Worm (Caenorhabditis elegans) whole organism, L3 larva: ENCODE data around the gene F17A9.4.

Source experiments
- R02D3.7 ChIP-seq: fragments of 150-350 bp; optimal IDR thresholded peaks from 2 replicates; lab custom pipeline; 2014; ENCODE audit warnings: missing biosample characterization, missing genetic modification characterization
- ZK546.5 ChIP-seq: sonication (generic microtip); optimal IDR thresholded peaks from 2 replicates; lab custom pipeline; 2017; ENCODE audit warnings: missing biosample characterization, missing genetic modification characterization
- aly-2 ChIP-seq: fragments of 150-350 bp; optimal IDR thresholded peaks from 2 replicates; lab custom pipeline; 2014; ENCODE audit warnings: missing biosample characterization, missing genetic modification characterization
- ama-1 ChIP-seq: fragments of 150-350 bp; optimal IDR thresholded peaks from 2 replicates; lab custom pipeline; 2018
- ceh-16 ChIP-seq: sonication (generic microtip); optimal IDR thresholded peaks from 2 replicates; lab custom pipeline; 2017; ENCODE audit warnings: missing biosample characterization, missing genetic modification characterization
- ceh-28 ChIP-seq: fragments of 150-350 bp; optimal IDR thresholded peaks from 2 replicates; lab custom pipeline; 2014; ENCODE audit warnings: missing biosample characterization, missing genetic modification reagents, missing genetic modification characterization
- ceh-82 ChIP-seq: fragments of 150-350 bp; optimal IDR thresholded peaks from 2 replicates; lab custom pipeline; 2014; ENCODE audit warnings: missing biosample characterization, missing genetic modification characterization
- daf-12 ChIP-seq: fragments of 150-350 bp; optimal IDR thresholded peaks from 2 replicates; lab custom pipeline; 2014; ENCODE audit warnings: missing biosample characterization, missing genetic modification reagents, missing genetic modification characterization
- egl-27 ChIP-seq: sonication (generic microtip); optimal IDR thresholded peaks from 4 replicates; lab custom pipeline; 2017; ENCODE audit warnings: missing biosample characterization, missing genetic modification reagents, missing genetic modification characterization
- egl-5 ChIP-seq: fragments of 150-350 bp; optimal IDR thresholded peaks from 2 replicates; lab custom pipeline; 2017; ENCODE audit warnings: missing biosample characterization, missing genetic modification reagents, missing genetic modification characterization, inconsistent platforms
- elt-1 ChIP-seq: fragments of 150-350 bp; optimal IDR thresholded peaks from 2 replicates; lab custom pipeline; 2014; ENCODE audit warnings: missing biosample characterization, missing genetic modification characterization
- elt-2 ChIP-seq: sonication (generic microtip); optimal IDR thresholded peaks from 2 replicates; lab custom pipeline; 2016; ENCODE audit warnings: missing genetic modification reagents, mild to moderate bottlenecking, missing genetic modification characterization, missing compliant biosample characterization
- elt-3 ChIP-seq, 3 experiments: fragments of 150-350 bp in 1 of 3; sonication (generic microtip) in 2 of 3; optimal IDR thresholded peaks; 2 replicates in 2 of 3; 4 replicates in 1 of 3; lab custom pipeline; 2014 to 2017; ENCODE audit warnings: missing biosample characterization in 3 of 3, missing genetic modification characterization in 3 of 3
- fkh-10 ChIP-seq: sonication (generic microtip); optimal IDR thresholded peaks from 2 replicates; lab custom pipeline; 2017; ENCODE audit warnings: missing biosample characterization, missing genetic modification reagents, missing genetic modification characterization
- jun-1 ChIP-seq: fragments of 150-350 bp; optimal IDR thresholded peaks from 2 replicates; lab custom pipeline; 2014; ENCODE audit warnings: missing biosample characterization, missing genetic modification reagents, missing genetic modification characterization
- lin-15B ChIP-seq: fragments of 150-350 bp; optimal IDR thresholded peaks from 2 replicates; lab custom pipeline; 2014; ENCODE audit warnings: missing biosample characterization, missing genetic modification characterization
- lin-39 ChIP-seq: fragments of 150-350 bp; optimal IDR thresholded peaks from 2 replicates; lab custom pipeline; 2018; ENCODE audit warnings: missing biosample characterization, missing genetic modification reagents, missing genetic modification characterization
- lsy-12 ChIP-seq: sonication (generic microtip); optimal IDR thresholded peaks from 2 replicates; lab custom pipeline; 2016; ENCODE audit warnings: mild to moderate bottlenecking, missing genetic modification characterization, missing compliant biosample characterization
- mdl-1 ChIP-seq: fragments of 150-350 bp; optimal IDR thresholded peaks from 2 replicates; lab custom pipeline; 2014; ENCODE audit warnings: missing biosample characterization, missing genetic modification characterization
- mml-1 ChIP-seq: fragments of 150-350 bp; sonication (generic microtip); optimal IDR thresholded peaks from 3 replicates; lab custom pipeline; 2014; ENCODE audit warnings: missing biosample characterization, missing genetic modification characterization
- nfya-1 ChIP-seq: sonication (generic microtip); optimal IDR thresholded peaks from 2 replicates; lab custom pipeline; 2017; ENCODE audit warnings: missing genetic modification characterization, mild to moderate bottlenecking, missing compliant biosample characterization, antibody characterized with exemption, moderate library complexity; ENCODE audit not compliant: insufficient read depth
- nhr-11 ChIP-seq: fragments of 150-350 bp; optimal IDR thresholded peaks from 2 replicates; lab custom pipeline; 2014; ENCODE audit warnings: missing biosample characterization, missing genetic modification characterization
- nhr-23 ChIP-seq: fragments of 150-350 bp; optimal IDR thresholded peaks from 2 replicates; lab custom pipeline; 2014; ENCODE audit warnings: missing biosample characterization, missing genetic modification reagents, missing genetic modification characterization
- nhr-237 ChIP-seq: fragments of 150-350 bp; optimal IDR thresholded peaks from 2 replicates; lab custom pipeline; 2014; ENCODE audit warnings: missing biosample characterization, missing genetic modification characterization
- nhr-25 ChIP-seq: sonication (generic microtip); optimal IDR thresholded peaks from 2 replicates; lab custom pipeline; 2017; ENCODE audit warnings: missing biosample characterization, missing genetic modification characterization
- nhr-28 ChIP-seq: fragments of 150-350 bp; optimal IDR thresholded peaks from 2 replicates; lab custom pipeline; 2014; ENCODE audit warnings: missing biosample characterization, missing genetic modification characterization
- nhr-43 ChIP-seq: sonication (generic microtip); optimal IDR thresholded peaks from 2 replicates; lab custom pipeline; 2016; ENCODE audit warnings: mild to moderate bottlenecking, missing genetic modification characterization, missing compliant biosample characterization; ENCODE audit not compliant: poor library complexity, severe bottlenecking
- nhr-67 ChIP-seq: fragments of 150-350 bp; optimal IDR thresholded peaks from 2 replicates; lab custom pipeline; 2014; ENCODE audit warnings: missing biosample characterization, missing genetic modification characterization
- nhr-76 ChIP-seq: fragments of 150-350 bp; sonication (generic microtip); optimal IDR thresholded peaks from 5 replicates; lab custom pipeline; 2014; ENCODE audit warnings: missing biosample characterization, missing genetic modification characterization
- nhr-77 ChIP-seq: fragments of 150-350 bp; optimal IDR thresholded peaks from 2 replicates; lab custom pipeline; 2014; ENCODE audit warnings: missing biosample characterization, missing genetic modification characterization
- pha-4 ChIP-seq: fragments of 150-350 bp; optimal IDR thresholded peaks from 2 replicates; lab custom pipeline; 2014; ENCODE audit warnings: missing biosample characterization, missing genetic modification reagents, missing genetic modification characterization
- pqm-1 ChIP-seq: fragments of 150-350 bp; optimal IDR thresholded peaks from 2 replicates; lab custom pipeline; 2017; ENCODE audit warnings: missing biosample characterization, missing genetic modification characterization, inconsistent platforms
- skn-1 ChIP-seq: fragments of 150-350 bp; optimal IDR thresholded peaks from 2 replicates; lab custom pipeline; 2014; ENCODE audit warnings: missing biosample characterization, missing genetic modification characterization
- snpc-4 ChIP-seq: fragments of 150-350 bp; optimal IDR thresholded peaks from 2 replicates; lab custom pipeline; 2014; ENCODE audit warnings: missing biosample characterization, missing genetic modification characterization
- tbx-2 ChIP-seq: sonication (generic microtip); optimal IDR thresholded peaks from 2 replicates; lab custom pipeline; 2016; ENCODE audit warnings: mild to moderate bottlenecking, missing genetic modification characterization, missing compliant biosample characterization
- unc-62 ChIP-seq: fragments of 150-350 bp; sonication (generic microtip); optimal IDR thresholded peaks from 4 replicates; lab custom pipeline; 2014; ENCODE audit warnings: missing biosample characterization, missing genetic modification reagents, missing genetic modification characterization
- zag-1 ChIP-seq: fragments of 150-350 bp; optimal IDR thresholded peaks from 2 replicates; lab custom pipeline; 2014; ENCODE audit warnings: missing biosample characterization, missing genetic modification characterization
- ztf-11 ChIP-seq: fragments of 150-350 bp; optimal IDR thresholded peaks from 2 replicates; lab custom pipeline; 2014; ENCODE audit warnings: missing biosample characterization, missing genetic modification characterization
- ztf-4 ChIP-seq: fragments of 150-350 bp; optimal IDR thresholded peaks from 2 replicates; lab custom pipeline; 2014; ENCODE audit warnings: missing biosample characterization, missing genetic modification characterization

Gene F17A9.4

DNA sequence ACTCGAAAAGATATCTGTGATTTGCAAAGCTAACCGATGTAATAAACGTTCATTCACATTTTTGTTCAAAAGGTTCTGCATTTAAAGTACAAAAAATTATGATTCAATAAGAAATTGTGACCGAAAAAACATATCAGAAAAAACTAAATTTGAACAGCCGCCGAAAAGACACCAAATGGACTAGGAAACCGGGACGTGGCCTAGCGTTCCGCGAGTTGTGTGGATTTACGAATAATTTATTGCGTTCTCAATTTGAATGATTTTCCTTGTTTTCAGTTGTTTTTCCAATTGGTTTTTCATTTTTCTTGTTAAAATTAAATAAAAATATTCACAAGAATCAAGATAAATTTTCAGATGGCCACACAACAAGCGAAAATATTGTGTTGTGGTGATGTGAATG, 3.0 kb downstream of the F17A9.4 start, which contains the start of gene cwf-19L1 (continued):
- peak; percentile 25 for TF ChIP-seq ceh-28 (tag; lab: Kevin White, UChicago)
- TF ChIP-seq nhr-43 (tag; lab: Kevin White, UChicago): peak; percentile 54
- peak; percentile 90 for TF ChIP-seq nhr-23 (tag; lab: Kevin White, UChicago)
- no peak for TF ChIP-seq pqm-1 (tag; lab: Kevin White, UChicago)
- TF ChIP-seq pha-4 (tag; lab: Kevin White, UChicago): peak; percentile 64
- TF ChIP-seq lsy-12 (tag; lab: Kevin White, UChicago): peak; percentile 16

DNA sequence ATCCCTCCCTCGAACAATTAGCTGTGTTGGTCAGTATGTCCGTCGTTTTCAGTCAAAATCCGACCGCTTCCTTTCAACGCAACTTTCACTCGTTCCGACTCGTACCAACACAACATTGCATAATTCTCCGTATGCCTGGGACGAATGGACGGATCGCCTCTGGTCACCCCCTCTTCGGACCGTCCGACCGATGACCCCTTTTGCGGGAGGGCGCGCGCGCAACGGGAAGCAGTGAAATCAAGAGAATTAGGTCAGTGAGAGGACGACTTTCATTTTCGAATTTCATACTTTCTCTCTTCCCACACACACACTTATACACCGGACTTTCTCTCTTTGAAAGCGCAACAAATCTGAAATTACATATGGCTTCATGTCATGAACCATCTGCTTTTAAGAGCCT, 5.1 kb downstream of the F17A9.4 start, which contains the start of gene atf-8:
Gene atf-8, plus strand, starts transcription at position 234 of the 400 bp plus-strand sequence.
- TF ChIP-seq nhr-28 (tag; lab: Kevin White, UChicago) (no peak), nhr-25 (tag; lab: Kevin White, UChicago) (peak; percentile 10), ama-1 (lab: Kevin White, UChicago) (no peak), nhr-23 (tag; lab: Kevin White, UChicago) (peak; percentile 74)

DNA sequence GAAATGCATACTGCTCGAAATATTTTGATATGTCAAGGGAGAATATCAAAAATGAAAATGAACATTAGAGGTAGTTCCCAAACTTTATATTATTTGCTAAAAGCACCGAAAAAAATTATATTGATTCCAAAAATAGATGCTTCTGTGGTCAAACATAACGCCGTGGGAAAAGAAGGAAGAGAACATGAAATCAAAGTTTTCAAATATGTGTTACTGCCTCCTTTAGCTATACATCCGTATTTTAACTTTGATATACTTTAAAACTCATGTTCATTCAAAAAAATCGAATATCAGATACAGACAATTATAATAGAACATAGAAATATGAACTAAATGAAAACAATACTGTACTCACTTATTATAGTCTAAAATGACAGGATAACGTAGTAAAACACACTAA, 7.0 kb downstream of the F17A9.4 start, which contains the start of gene Y38A10A.11:
Gene Y38A10A.11, minus strand, starts transcription at position 101 of the 400 bp plus-strand sequence.
- no peak for TF ChIP-seq nhr-23 (tag; lab: Kevin White, UChicago)

DNA sequence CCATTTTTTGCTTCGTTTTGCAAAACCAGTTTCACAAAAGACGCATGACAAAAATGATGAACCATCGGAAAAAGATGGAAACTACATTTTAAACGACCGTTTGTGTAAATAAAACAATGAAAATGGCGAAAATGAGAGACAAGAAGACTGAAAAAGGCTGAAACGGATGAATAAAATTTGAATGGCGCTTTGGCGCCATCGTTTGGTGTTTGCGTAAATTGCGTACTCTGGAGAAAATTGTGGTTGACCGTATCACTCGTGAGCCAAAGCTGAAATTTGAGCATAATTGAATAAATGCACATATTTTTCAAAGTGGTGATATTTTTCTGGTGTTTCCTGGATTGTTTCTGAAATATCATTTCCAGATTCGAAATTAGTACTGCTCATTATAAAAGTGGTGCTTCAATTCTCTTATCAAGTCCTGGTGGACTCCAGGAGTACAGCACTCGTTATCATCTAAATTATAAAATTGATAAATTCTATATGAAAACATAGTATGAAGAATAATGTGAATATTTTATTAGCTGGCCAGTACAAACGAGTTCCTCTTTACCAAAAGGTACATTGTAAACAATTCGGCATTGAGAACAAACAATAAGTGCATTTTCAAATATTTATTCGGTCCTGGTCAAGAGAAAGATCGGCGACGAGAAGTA, 9.1 kb downstream of the F17A9.4 start:
- TF ChIP-seq egl-5 (tag; lab: Kevin White, UChicago) (peak; percentile 23), nhr-23 (tag; lab: Kevin White, UChicago) (peak; percentile 2), pha-4 (tag; lab: Kevin White, UChicago) (peak; percentile 80), elt-2 (tag; lab: Kevin White, UChicago) (peak; percentile 70), aly-2 (tag; lab: Kevin White, UChicago) (no peak), nhr-237 (tag; lab: Kevin White, UChicago) (no peak), fkh-10 (GFP tag; lab: Kevin White, UChicago) (no peak), nfya-1 (tag; lab: Kevin White, UChicago) (peak; percentile 21)

DNA sequence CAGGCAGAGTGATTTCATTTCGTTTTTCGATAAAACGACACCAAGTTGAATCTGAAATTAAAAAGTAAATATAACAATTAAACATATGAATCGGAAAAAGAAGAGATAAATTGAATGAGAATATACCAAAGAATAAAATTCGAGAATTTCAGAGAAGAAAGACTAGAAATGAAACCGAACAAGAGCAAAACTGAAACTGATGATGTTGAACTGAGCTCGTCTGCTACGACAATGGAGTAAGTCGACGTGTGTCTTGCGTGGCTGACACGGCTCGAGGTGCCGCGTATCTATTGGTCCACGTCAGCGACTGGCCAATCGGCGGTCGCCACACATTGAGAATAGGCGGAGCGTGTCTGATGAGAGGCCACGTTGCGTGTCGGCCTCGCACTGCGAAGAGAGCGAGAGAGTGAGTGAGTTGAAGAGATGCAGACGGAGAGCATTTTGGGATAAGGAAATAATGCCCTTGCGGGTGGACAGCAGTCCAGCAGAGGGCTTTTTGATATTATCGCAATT, 9.9 kb downstream of the F17A9.4 start, which contains the start of gene crt-1:
Gene crt-1, minus strand, starts transcription at position 51 of the 513 bp plus-strand sequence.
- TF ChIP-seq jun-1 (tag; lab: Kevin White, UChicago): peak; percentile 87
- TF ChIP-seq skn-1 (tag; lab: Kevin White, UChicago): peak; percentile 79
- TF ChIP-seq nhr-11 (tag; lab: Kevin White, UChicago): peak; percentile 44
- no peak for TF ChIP-seq mml-1 (tag; lab: Kevin White, UChicago)
- peak; percentile 97 for TF ChIP-seq lin-15B (tag; lab: Kevin White, UChicago)
- TF ChIP-seq elt-2 (tag; lab: Kevin White, UChicago): peak; percentile 93
- TF ChIP-seq elt-1 (tag; lab: Kevin White, UChicago): peak; percentile 65
- TF ChIP-seq elt-3 (tag; optimal IDR thresholded peaks at IDR 0.05; lab: Kevin White, UChicago): peak in 1 of 3 experiments; percentile 20
- TF ChIP-seq ama-1 (lab: Kevin White, UChicago): peak; percentile 45
- no peak for TF ChIP-seq ceh-16
- TF ChIP-seq zag-1 (tag; lab: Kevin White, UChicago): no peak
- peak; percentile 100 for TF ChIP-seq nfya-1 (tag; lab: Kevin White, UChicago)
- TF ChIP-seq fkh-10 (GFP tag; lab: Kevin White, UChicago): peak; percentile 12
- peak; percentile 71 for TF ChIP-seq ceh-28 (tag; lab: Kevin White, UChicago)
- no peak for TF ChIP-seq nhr-77
- peak; percentile 43 for TF ChIP-seq unc-62 (GFP tag; lab: Kevin White, UChicago)
- TF ChIP-seq snpc-4 (tag; lab: Kevin White, UChicago): peak; percentile 57
- TF ChIP-seq nhr-67 (tag; lab: Kevin White, UChicago): no peak
- TF ChIP-seq ZK546.5 (tag; lab: Kevin White, UChicago): no peak
- TF ChIP-seq nhr-28 (tag; lab: Kevin White, UChicago): no peak
- TF ChIP-seq nhr-43 (tag; lab: Kevin White, UChicago): peak; percentile 31
- peak; percentile 84 for TF ChIP-seq pha-4 (tag; lab: Kevin White, UChicago)
- no peak for TF ChIP-seq ceh-82 (tag; lab: Kevin White, UChicago)
- TF ChIP-seq nhr-25 (tag; lab: Kevin White, UChicago): peak; percentile 82
- TF ChIP-seq nhr-23 (tag; lab: Kevin White, UChicago): peak; percentile 83
- TF ChIP-seq nhr-76 (tag; lab: Kevin White, UChicago): no peak
- peak; percentile 97 for TF ChIP-seq lsy-12 (tag; lab: Kevin White, UChicago)
- TF ChIP-seq mdl-1 (tag; lab: Kevin White, UChicago): peak; percentile 40
- no peak for TF ChIP-seq ztf-11 (tag; lab: Kevin White, UChicago)
- peak; percentile 82 for TF ChIP-seq egl-5 (tag; lab: Kevin White, UChicago)
- peak; percentile 55 for TF ChIP-seq pqm-1 (tag; lab: Kevin White, UChicago)
- TF ChIP-seq egl-27 (tag; lab: Kevin White, UChicago): no peak
- TF ChIP-seq nhr-237 (tag; lab: Kevin White, UChicago): no peak
- TF ChIP-seq daf-12 (tag; lab: Kevin White, UChicago): no peak
- peak; percentile 51 for TF ChIP-seq ztf-4 (tag; lab: Kevin White, UChicago)
- TF ChIP-seq R02D3.7 (tag; lab: Kevin White, UChicago): peak; percentile 82
- TF ChIP-seq tbx-2 (tag; lab: Kevin White, UChicago): peak; percentile 71
- peak; percentile 88 for TF ChIP-seq lin-39 (tag; lab: Kevin White, UChicago)
